Fruit fly (Drosophila melanogaster): ENCODE data around the gene Gr93b.

Gr93b gene

dm6 chr3R:21827453-21828039, 16.0 kb downstream of the Gr93b start:
- TF ChIP-seq pan (optimal IDR thresholded peaks at IDR 0.05) (peak; percentile 81), Dll (optimal IDR thresholded peaks at IDR 0.05) (no peak), EcR (GFP tag; optimal IDR thresholded peaks at IDR 0.05) (peak in 1 of 2 experiments; percentile 10), psq (optimal IDR thresholded peaks at IDR 0.05) (no peak)

dm6 chr3R:21825775-21826558, 17.6 kb downstream of the Gr93b start:
- TF ChIP-seq Dll (optimal IDR thresholded peaks at IDR 0.05) (no peak), usp (GFP tag; optimal IDR thresholded peaks at IDR 0.05) (no peak), pan (optimal IDR thresholded peaks at IDR 0.05) (no peak), CG8478 (optimal IDR thresholded peaks at IDR 0.05) (no peak), psq (optimal IDR thresholded peaks at IDR 0.05) (no peak), EcR (GFP tag; optimal IDR thresholded peaks at IDR 0.05) (no peak)

dm6 chr3R:21825140-21825539, 18.4 kb downstream of the Gr93b start:
- TF ChIP-seq psq (optimal IDR thresholded peaks at IDR 0.05) (no peak), CG8478 (optimal IDR thresholded peaks at IDR 0.05) (no peak), pan (optimal IDR thresholded peaks at IDR 0.05) (no peak), usp (GFP tag; optimal IDR thresholded peaks at IDR 0.05) (no peak), EcR (GFP tag; optimal IDR thresholded peaks at IDR 0.05) (no peak), Dll (optimal IDR thresholded peaks at IDR 0.05) (no peak)

dm6 chr3R:21824407-21825006, 19.1 kb downstream of the Gr93b start:
- no peak for TF ChIP-seq CG8478 (optimal IDR thresholded peaks at IDR 0.05)
- TF ChIP-seq EcR (GFP tag; optimal IDR thresholded peaks at IDR 0.05), result no peak
- TF ChIP-seq Dll (optimal IDR thresholded peaks at IDR 0.05), result no peak
- no peak for TF ChIP-seq usp (GFP tag; optimal IDR thresholded peaks at IDR 0.05)
- TF ChIP-seq psq (optimal IDR thresholded peaks at IDR 0.05), result no peak
- TF ChIP-seq pan (optimal IDR thresholded peaks at IDR 0.05), result no peak

- TF ChIP-seq psq (optimal IDR thresholded peaks at IDR 0.05) (no peak), pan (optimal IDR thresholded peaks at IDR 0.05) (no peak), usp (GFP tag; optimal IDR thresholded peaks at IDR 0.05) (no peak), Dll (optimal IDR thresholded peaks at IDR 0.05) (no peak), CG8478 (optimal IDR thresholded peaks at IDR 0.05) (no peak), EcR (GFP tag; optimal IDR thresholded peaks at IDR 0.05) (no peak)
Measured at dm6 chr3R:21823699-21824406, 19.7 kb downstream of the Gr93b start.

dm6 chr3R:21823076-21823475, 20.5 kb downstream of the Gr93b start:
- no peak for TF ChIP-seq Dll (optimal IDR thresholded peaks at IDR 0.05)
- TF ChIP-seq psq (optimal IDR thresholded peaks at IDR 0.05), result no peak
- TF ChIP-seq EcR (GFP tag; optimal IDR thresholded peaks at IDR 0.05), result no peak
- TF ChIP-seq pan (optimal IDR thresholded peaks at IDR 0.05), result no peak
- no peak for TF ChIP-seq CG8478 (optimal IDR thresholded peaks at IDR 0.05)
- TF ChIP-seq usp (GFP tag; optimal IDR thresholded peaks at IDR 0.05), result no peak

dm6 chr3R:21822562-21822933, 21.0 kb downstream of the Gr93b start, which contains the start of gene CASK:
TSS of gene CASK (minus strand) at chr3R:21822674.
- no peak for TF ChIP-seq pan (optimal IDR thresholded peaks at IDR 0.05)
- no peak for TF ChIP-seq EcR (GFP tag; optimal IDR thresholded peaks at IDR 0.05)
- TF ChIP-seq psq (optimal IDR thresholded peaks at IDR 0.05), result no peak
- TF ChIP-seq CG8478 (optimal IDR thresholded peaks at IDR 0.05), result no peak
- TF ChIP-seq Dll (optimal IDR thresholded peaks at IDR 0.05), result no peak

dm6 chr3R:21821684-21822561, 21.6 kb downstream of the Gr93b start:
- TF ChIP-seq psq (optimal IDR thresholded peaks at IDR 0.05) (no peak), pan (optimal IDR thresholded peaks at IDR 0.05) (no peak)

dm6 chr3R:21808622-21809347, 34.8 kb downstream of the Gr93b start:
- no peak for TF ChIP-seq CG8478 (optimal IDR thresholded peaks at IDR 0.05)

dm6 chr3R:21807264-21807663, 36.3 kb downstream of the Gr93b start:
- TF ChIP-seq Dll (optimal IDR thresholded peaks at IDR 0.05) (no peak), CG8478 (optimal IDR thresholded peaks at IDR 0.05) (no peak), pan (optimal IDR thresholded peaks at IDR 0.05) (no peak)

dm6 chr3R:21793760-21794159, 49.8 kb downstream of the Gr93b start:
- TF ChIP-seq CG8478 (optimal IDR thresholded peaks at IDR 0.05) (no peak), Dll (optimal IDR thresholded peaks at IDR 0.05) (no peak), usp (GFP tag; optimal IDR thresholded peaks at IDR 0.05) (no peak), pan (optimal IDR thresholded peaks at IDR 0.05) (no peak), EcR (GFP tag; optimal IDR thresholded peaks at IDR 0.05) (no peak), psq (optimal IDR thresholded peaks at IDR 0.05) (no peak)
